Worm (Caenorhabditis elegans): Measurements from ENCODE around the gene gpla-1.

Gene gpla-1

ce11 chrV:11901260-11901659, 36.4 kb downstream of the gpla-1 start:
- no peak for TF ChIP-seq ztf-11 (tag; optimal IDR thresholded peaks at IDR 0.05)
- no peak for TF ChIP-seq gmeb-1 (tag; optimal IDR thresholded peaks at IDR 0.05)
- TF ChIP-seq nhr-77 (tag; optimal IDR thresholded peaks at IDR 0.05) = no peak
- TF ChIP-seq unc-39 (tag; optimal IDR thresholded peaks at IDR 0.05) = no peak
- TF ChIP-seq F13H6.1 (tag; optimal IDR thresholded peaks at IDR 0.05) = no peak
- no peak for TF ChIP-seq sma-9 (GFP tag; optimal IDR thresholded peaks at IDR 0.05)
- TF ChIP-seq sma-9 (tag; optimal IDR thresholded peaks at IDR 0.05) = no peak
- TF ChIP-seq zag-1 (tag; optimal IDR thresholded peaks at IDR 0.05) = no peak
- TF ChIP-seq elt-3 (tag; optimal IDR thresholded peaks at IDR 0.05) = no peak
- no peak for TF ChIP-seq lin-11 (tag; optimal IDR thresholded peaks at IDR 0.05)
- no peak for TF ChIP-seq alr-1 (tag; optimal IDR thresholded peaks at IDR 0.05)
- TF ChIP-seq unc-55 (GFP tag; optimal IDR thresholded peaks at IDR 0.05) = no peak
- TF ChIP-seq nhr-25 (tag; optimal IDR thresholded peaks at IDR 0.05) = no peak

- TF ChIP-seq sma-9 (GFP tag; optimal IDR thresholded peaks at IDR 0.05) (peak; percentile 61), sma-9 (tag; optimal IDR thresholded peaks at IDR 0.05) (no peak), peb-1 (tag; optimal IDR thresholded peaks at IDR 0.05) (no peak), skn-1 (tag; optimal IDR thresholded peaks at IDR 0.05) (no peak), gmeb-1 (tag; optimal IDR thresholded peaks at IDR 0.05) (no peak), elt-3 (tag; optimal IDR thresholded peaks at IDR 0.05) (no peak), ceh-82 (tag; optimal IDR thresholded peaks at IDR 0.05) (no peak), fos-1 (tag; optimal IDR thresholded peaks at IDR 0.05) (peak; percentile 78)
Measured at ce11 chrV:11900127-11900526, 37.5 kb downstream of the gpla-1 start.

ce11 chrV:11899149-11899548, 38.5 kb downstream of the gpla-1 start, which contains the start of gene sma-1:
Gene sma-1 (plus strand): TSS chrV:11899449.
- TF ChIP-seq nhr-11 (tag; optimal IDR thresholded peaks at IDR 0.05) (no peak), crh-2 (tag; optimal IDR thresholded peaks at IDR 0.05) (no peak), nhr-25 (tag; optimal IDR thresholded peaks at IDR 0.05) (no peak), unc-62 (GFP tag; optimal IDR thresholded peaks at IDR 0.05) (no peak), snpc-4 (tag; optimal IDR thresholded peaks at IDR 0.05) (no peak), gmeb-1 (tag; optimal IDR thresholded peaks at IDR 0.05) (no peak), Y55F3AM.14 (GFP tag; optimal IDR thresholded peaks at IDR 0.05) (no peak), nhr-77 (tag; optimal IDR thresholded peaks at IDR 0.05) (no peak), nhr-23 (tag; optimal IDR thresholded peaks at IDR 0.05) (no peak), nhr-129 (tag; optimal IDR thresholded peaks at IDR 0.05) (no peak), nhr-237 (tag; optimal IDR thresholded peaks at IDR 0.05) (no peak), egl-27 (tag; optimal IDR thresholded peaks at IDR 0.05) (no peak), sem-4 (tag; optimal IDR thresholded peaks at IDR 0.05) (no peak), elt-1 (tag; optimal IDR thresholded peaks at IDR 0.05) (no peak), ztf-1 (GFP tag; conservative IDR thresholded peaks at IDR 0.05) (no peak), lin-39 (tag; optimal IDR thresholded peaks at IDR 0.05) (no peak), zag-1 (tag; optimal IDR thresholded peaks at IDR 0.05) (no peak), fos-1 (tag; optimal IDR thresholded peaks at IDR 0.05) (no peak)

- no peak for TF ChIP-seq nhr-23 (tag; optimal IDR thresholded peaks at IDR 0.05)
- TF ChIP-seq Y55F3AM.14 (GFP tag; optimal IDR thresholded peaks at IDR 0.05) = no peak
- no peak for TF ChIP-seq alr-1 (tag; optimal IDR thresholded peaks at IDR 0.05)
- TF ChIP-seq unc-39 (tag; optimal IDR thresholded peaks at IDR 0.05) = no peak
- TF ChIP-seq peb-1 (tag; optimal IDR thresholded peaks at IDR 0.05) = no peak
- TF ChIP-seq R02D3.7 (tag; optimal IDR thresholded peaks at IDR 0.05) = no peak
- TF ChIP-seq nhr-129 (tag; optimal IDR thresholded peaks at IDR 0.05) = no peak
- no peak for TF ChIP-seq unc-62 (GFP tag; optimal IDR thresholded peaks at IDR 0.05)
- no peak for TF ChIP-seq unc-55 (GFP tag; optimal IDR thresholded peaks at IDR 0.05)
- TF ChIP-seq mbf-1 (tag; optimal IDR thresholded peaks at IDR 0.05) = no peak
- no peak for TF ChIP-seq nhr-77 (tag; optimal IDR thresholded peaks at IDR 0.05)
- TF ChIP-seq ztf-4 (tag; optimal IDR thresholded peaks at IDR 0.05) = no peak
- no peak for TF ChIP-seq sem-4 (tag; optimal IDR thresholded peaks at IDR 0.05)
- no peak for TF ChIP-seq lin-11 (tag; optimal IDR thresholded peaks at IDR 0.05)
- no peak for TF ChIP-seq nhr-25 (tag; optimal IDR thresholded peaks at IDR 0.05)
- TF ChIP-seq snpc-4 (tag; optimal IDR thresholded peaks at IDR 0.05) = no peak
- no peak for TF ChIP-seq sma-3 (GFP tag; optimal IDR thresholded peaks at IDR 0.05)
- no peak for TF ChIP-seq lsy-2 (tag; optimal IDR thresholded peaks at IDR 0.05)
- no peak for TF ChIP-seq mdl-1 (tag; optimal IDR thresholded peaks at IDR 0.05)
Measured at ce11 chrV:11897604-11898003, 40.0 kb downstream of the gpla-1 start.

All from whole organism, L2 larva.